Fruit fly (Drosophila melanogaster) whole organism, prepupa: ENCODE measurements around the gene CG5781.

ENCODE experiments used
- Blimp-1 ChIP-seq: fragments of 200-800 bp; sonication (Bioruptor generic); optimal IDR thresholded peaks from 3 replicates; lab custom pipeline; 2017; ENCODE audit warnings: missing biosample characterization, missing genetic modification characterization, mild to moderate bottlenecking, moderate library complexity, missing genetic modification reagents
- CG3919 ChIP-seq: fragments of 200-800 bp; sonication (Bioruptor generic); optimal IDR thresholded peaks from 3 replicates; lab custom pipeline; 2016; ENCODE audit warnings: missing biosample characterization, missing genetic modification characterization
- Smox ChIP-seq: fragments of 200-800 bp; sonication (Bioruptor generic); optimal IDR thresholded peaks from 3 replicates; lab custom pipeline; 2016; ENCODE audit warnings: missing biosample characterization, missing genetic modification characterization

dm6 chr2L:12651040-12651439, 46.1 kb downstream of the CG5781 start:
- no peak for TF ChIP-seq Blimp-1
- no peak for TF ChIP-seq CG3919 (GFP tag; lab: Kevin White, UChicago)
- no peak for TF ChIP-seq Smox
